Worm (Caenorhabditis elegans): ENCODE results near the gene sre-38.

sre-38 gene

DNA sequence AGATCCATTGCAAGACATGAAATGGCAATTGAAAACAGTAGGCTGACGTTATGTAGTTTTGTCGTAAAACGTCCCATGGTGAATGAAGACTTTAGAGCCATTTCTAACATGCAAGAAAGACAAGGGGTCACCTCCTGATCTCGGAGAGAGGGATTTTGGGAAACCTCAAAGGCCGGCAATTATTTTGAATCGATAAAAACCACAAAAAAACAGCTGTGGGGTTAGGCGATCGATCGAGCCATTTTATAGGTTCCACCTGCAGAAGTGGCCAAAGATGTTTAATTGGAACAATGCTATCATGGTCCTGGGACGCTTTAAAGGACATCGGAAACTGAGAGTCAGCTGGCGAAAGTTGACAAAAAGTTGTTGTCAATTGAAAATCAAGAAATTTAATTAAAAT is 42.6 kb upstream of the sre-38 start, which contains the start of gene Y57A10C.11:
TSS of gene Y57A10C.11 (minus strand) at position 101 of the 400 bp plus-strand sequence.
- no peak for TF ChIP-seq dmd-4 (tag; optimal IDR thresholded peaks at IDR 0.05)
- no peak for TF ChIP-seq fos-1 (tag; optimal IDR thresholded peaks at IDR 0.05)
- TF ChIP-seq nhr-237 (tag; optimal IDR thresholded peaks at IDR 0.05), result no peak
- TF ChIP-seq zag-1 (tag; optimal IDR thresholded peaks at IDR 0.05), result no peak
- TF ChIP-seq sma-3 (GFP tag; optimal IDR thresholded peaks at IDR 0.05), result no peak
- no peak for TF ChIP-seq gmeb-1 (tag; optimal IDR thresholded peaks at IDR 0.05)
- TF ChIP-seq elt-3 (tag; optimal IDR thresholded peaks at IDR 0.05), result no peak
- no peak for TF ChIP-seq lsy-2 (tag; optimal IDR thresholded peaks at IDR 0.05)
- TF ChIP-seq nhr-21 (tag; optimal IDR thresholded peaks at IDR 0.05), result no peak
- TF ChIP-seq ama-1 (optimal IDR thresholded peaks at IDR 0.05), result no peak
- no peak for TF ChIP-seq lin-39 (tag; optimal IDR thresholded peaks at IDR 0.05)

DNA sequence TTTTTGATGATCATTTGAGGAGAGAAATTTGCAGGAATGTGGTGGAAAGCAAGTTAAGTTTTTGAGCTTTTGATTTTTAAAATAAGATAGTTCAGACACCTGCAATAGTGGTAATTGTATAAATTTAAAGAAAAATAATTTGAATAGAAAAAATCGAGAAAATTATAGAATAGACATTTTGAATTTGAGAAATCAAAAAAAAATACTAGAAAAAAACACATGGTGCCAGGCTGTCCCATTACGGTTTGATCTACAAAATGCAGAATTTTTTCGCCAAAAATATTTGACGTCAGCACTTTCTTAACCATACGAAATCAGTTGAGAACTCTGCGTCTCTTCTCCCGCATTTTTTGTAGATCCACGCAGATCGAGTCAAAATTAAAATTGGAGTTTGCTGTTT is 39.9 kb upstream of the sre-38 start, which contains the start of gene sre-27:
TSS of gene sre-27 (minus strand) at position 101 of the 400 bp plus-strand sequence.
- TF ChIP-seq dmd-4 (tag; optimal IDR thresholded peaks at IDR 0.05), result no peak

DNA sequence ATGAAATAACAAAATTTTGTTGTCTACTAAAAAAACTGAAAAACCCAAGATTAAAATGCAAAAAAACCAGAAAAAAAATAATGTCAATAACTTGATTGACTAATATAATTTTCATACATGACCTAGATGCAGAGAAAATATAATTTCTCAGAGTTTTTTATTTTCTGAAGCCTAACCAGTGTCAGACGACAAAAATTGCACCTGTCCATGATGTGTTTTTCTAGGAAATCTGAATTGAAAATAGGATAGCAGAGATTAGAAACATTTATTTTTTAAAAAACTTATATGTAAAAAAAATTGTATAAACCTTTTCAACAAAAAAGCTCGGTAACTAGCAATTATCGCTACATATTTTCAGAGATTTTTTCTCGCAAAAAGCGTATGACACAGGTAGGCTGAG is 39.4 kb upstream of the sre-38 start:
- TF ChIP-seq nhr-77 (tag; optimal IDR thresholded peaks at IDR 0.05) (no peak), sma-9 (GFP tag; optimal IDR thresholded peaks at IDR 0.05) (peak; percentile 10), sma-9 (tag; optimal IDR thresholded peaks at IDR 0.05) (no peak)

DNA sequence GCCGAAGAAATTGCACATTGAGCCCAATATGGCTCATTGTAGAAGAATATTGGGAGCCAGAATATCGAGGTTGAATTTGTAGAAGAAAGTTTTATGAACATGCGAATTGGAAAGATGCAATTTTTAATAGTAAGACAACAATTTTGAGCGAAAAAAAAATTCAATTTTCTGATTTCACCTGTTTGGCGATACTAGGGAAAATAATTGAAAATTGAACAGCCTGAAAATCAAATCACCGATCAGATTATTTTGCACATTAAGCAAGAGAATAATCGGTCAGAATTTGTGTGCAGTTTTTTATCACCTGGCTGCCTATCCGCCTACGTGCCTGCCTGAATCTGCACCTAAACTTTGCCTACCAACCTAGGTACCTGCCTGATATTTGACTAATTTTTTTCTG is 36.9 kb upstream of the sre-38 start, which contains the start of gene sre-26:
TSS of gene sre-26 (minus strand) at position 101 of the 400 bp plus-strand sequence.
- TF ChIP-seq nhr-10 (tag; optimal IDR thresholded peaks at IDR 0.05), result no peak
- TF ChIP-seq nhr-129 (tag; optimal IDR thresholded peaks at IDR 0.05), result no peak
- TF ChIP-seq elt-3 (tag; optimal IDR thresholded peaks at IDR 0.05), result no peak
- TF ChIP-seq elt-1 (tag; optimal IDR thresholded peaks at IDR 0.05), result no peak

DNA sequence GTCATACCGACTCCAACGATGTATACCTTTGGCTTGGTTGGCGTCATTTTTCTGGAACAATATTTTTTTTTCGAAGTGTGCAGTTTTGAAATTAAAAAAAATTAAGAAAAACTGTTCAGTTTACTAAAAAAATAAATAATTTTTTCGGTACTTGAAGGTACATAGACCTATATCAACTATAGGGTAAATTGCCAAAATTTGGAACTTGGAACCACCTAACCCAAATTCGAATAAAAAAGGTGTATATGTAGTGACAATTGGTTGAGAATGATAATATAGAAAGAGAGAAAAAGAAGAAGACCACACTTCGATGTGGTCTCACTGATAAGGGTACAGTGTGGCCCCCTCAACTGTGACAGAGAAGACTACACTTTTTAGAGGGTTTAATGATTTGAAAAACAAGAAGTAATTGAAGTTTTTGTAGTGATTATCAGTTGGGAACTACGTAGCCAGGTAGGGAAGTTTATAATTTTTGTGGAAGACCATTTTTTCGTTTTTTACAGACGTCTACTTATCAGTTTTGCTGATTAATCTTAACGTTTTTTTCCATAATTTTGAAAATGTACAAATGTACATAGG is 31.6 kb upstream of the sre-38 start, which contains the start of gene daf-22:
TSS of gene daf-22 (minus strand) at position 51 of the 579 bp plus-strand sequence.
- TF ChIP-seq unc-62 (GFP tag; optimal IDR thresholded peaks at IDR 0.05), result no peak
- peak; percentile 57 for TF ChIP-seq sma-9 (GFP tag; optimal IDR thresholded peaks at IDR 0.05)
- no peak for TF ChIP-seq sma-9 (tag; optimal IDR thresholded peaks at IDR 0.05)
- TF ChIP-seq ceh-16 (tag; optimal IDR thresholded peaks at IDR 0.05), result no peak
- no peak for TF ChIP-seq unc-55 (GFP tag; optimal IDR thresholded peaks at IDR 0.05)
- peak; percentile 37 for TF ChIP-seq gmeb-1 (tag; optimal IDR thresholded peaks at IDR 0.05)
- peak; percentile 65 for TF ChIP-seq fos-1 (tag; optimal IDR thresholded peaks at IDR 0.05)
- no peak for TF ChIP-seq alr-1 (tag; optimal IDR thresholded peaks at IDR 0.05)
- peak; percentile 28 for TF ChIP-seq sma-3 (GFP tag; optimal IDR thresholded peaks at IDR 0.05)
- no peak for TF ChIP-seq Y55F3AM.14 (GFP tag; optimal IDR thresholded peaks at IDR 0.05)
- no peak for TF ChIP-seq ama-1 (optimal IDR thresholded peaks at IDR 0.05)
- no peak for TF ChIP-seq egl-27 (tag; optimal IDR thresholded peaks at IDR 0.05)
- peak; percentile 59 for TF ChIP-seq crh-2 (tag; optimal IDR thresholded peaks at IDR 0.05)
- TF ChIP-seq lsy-2 (tag; optimal IDR thresholded peaks at IDR 0.05), result no peak

DNA sequence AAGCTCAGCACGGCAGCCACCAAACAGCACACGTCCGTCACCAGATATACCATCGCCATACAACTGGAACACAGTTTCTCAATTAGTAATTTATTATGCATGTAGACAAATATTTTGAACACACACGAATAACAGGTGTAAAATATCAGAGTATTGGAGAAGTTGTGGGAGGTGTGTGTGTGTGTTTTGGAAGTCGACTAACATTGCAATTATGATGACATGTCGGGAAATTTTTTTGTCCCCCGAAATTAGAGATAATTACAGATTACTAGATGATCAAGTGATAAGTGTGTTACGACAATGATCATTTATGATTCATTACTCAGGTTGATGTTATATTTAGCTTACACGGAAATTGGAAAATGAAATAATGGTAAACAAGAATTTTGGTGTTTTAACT is 27.6 kb upstream of the sre-38 start, which contains the start of gene Y57A10C.8:
TSS of gene Y57A10C.8 (minus strand) at position 101 of the 400 bp plus-strand sequence.
- no peak for TF ChIP-seq nhr-77 (tag; optimal IDR thresholded peaks at IDR 0.05)
- no peak for TF ChIP-seq ztf-4 (tag; optimal IDR thresholded peaks at IDR 0.05)
- TF ChIP-seq zag-1 (tag; optimal IDR thresholded peaks at IDR 0.05), result no peak
- TF ChIP-seq mdl-1 (tag; optimal IDR thresholded peaks at IDR 0.05), result no peak
- no peak for TF ChIP-seq dmd-4 (tag; optimal IDR thresholded peaks at IDR 0.05)
- no peak for TF ChIP-seq nhr-23 (tag; optimal IDR thresholded peaks at IDR 0.05)
- no peak for TF ChIP-seq skn-1 (tag; optimal IDR thresholded peaks at IDR 0.05)
- TF ChIP-seq mab-5 (tag; optimal IDR thresholded peaks at IDR 0.05), result no peak
- no peak for TF ChIP-seq sem-4 (tag; optimal IDR thresholded peaks at IDR 0.05)
- TF ChIP-seq nhr-10 (tag; optimal IDR thresholded peaks at IDR 0.05), result no peak
- TF ChIP-seq snpc-4 (tag; optimal IDR thresholded peaks at IDR 0.05), result no peak
- TF ChIP-seq crh-2 (tag; optimal IDR thresholded peaks at IDR 0.05), result no peak
- no peak for TF ChIP-seq nhr-12 (tag; optimal IDR thresholded peaks at IDR 0.05)
- TF ChIP-seq lin-13 (GFP tag; optimal IDR thresholded peaks at IDR 0.05), result no peak
- TF ChIP-seq nhr-237 (tag; optimal IDR thresholded peaks at IDR 0.05), result no peak
- no peak for TF ChIP-seq Y55F3AM.14 (GFP tag; optimal IDR thresholded peaks at IDR 0.05)
- TF ChIP-seq lin-11 (tag; optimal IDR thresholded peaks at IDR 0.05), result no peak
- TF ChIP-seq sma-3 (GFP tag; optimal IDR thresholded peaks at IDR 0.05), result no peak

All from whole organism, L2 larva.